Fruit fly (Drosophila melanogaster) Kc167 (cell line): ENCODE measurements around the gene ghi.

Experiments
- Sin3A ChIP-seq: fragments of >200 bp; optimal IDR thresholded peaks from 2 replicates; lab custom pipeline; 2018; ENCODE audit warnings: missing external identifiers
- h ChIP-seq: fragments of >200 bp; optimal IDR thresholded peaks from 3 replicates; lab custom pipeline; 2018; ENCODE audit warnings: missing external identifiers
- psq ChIP-seq: fragments of >200 bp; optimal IDR thresholded peaks from 2 replicates; lab custom pipeline; 2017; ENCODE audit warnings: missing external identifiers
- ttk ChIP-seq: sonication (Bioruptor generic); optimal IDR thresholded peaks from 2 replicates; lab custom pipeline; 2017; ENCODE audit warnings: missing external identifiers

DNA sequence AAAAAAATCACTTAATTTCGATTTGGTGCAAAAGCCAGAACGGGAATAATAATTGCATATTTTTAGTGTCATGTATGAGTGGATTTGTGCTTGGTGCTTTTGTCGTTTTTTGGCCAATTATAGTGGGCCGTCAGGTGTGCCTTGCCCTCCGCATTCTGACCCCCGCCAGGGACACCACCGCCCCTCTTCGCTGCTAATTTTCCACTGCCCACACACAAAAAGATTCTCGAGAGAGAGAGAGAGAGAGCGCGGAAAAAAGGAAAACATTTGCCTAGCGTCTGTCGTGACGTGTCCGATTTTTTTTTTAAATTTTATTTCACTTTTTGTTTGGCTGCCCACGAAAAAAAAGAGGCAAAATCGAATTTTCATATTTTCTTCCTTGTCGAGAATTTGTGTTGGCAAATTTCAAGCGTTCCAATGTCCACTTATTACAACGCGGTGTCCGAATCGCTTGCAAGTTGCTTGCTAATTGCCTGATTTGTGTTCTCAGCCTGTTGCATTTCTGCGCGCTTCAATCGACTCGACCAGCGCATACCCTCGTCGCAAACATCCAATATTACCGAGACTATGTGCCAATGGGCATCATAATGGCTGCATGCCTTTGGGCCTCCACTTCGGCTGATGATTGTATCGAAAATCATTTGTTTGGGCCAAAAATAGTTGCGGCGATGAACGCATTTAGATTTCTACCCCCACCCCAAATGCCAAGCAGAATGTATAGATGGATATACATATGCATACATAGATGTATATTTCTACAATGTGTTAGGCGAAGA lies 19.6 kb upstream of the ghi start:
- no peak for TF ChIP-seq ttk (lab: Kevin White, UChicago)
- TF ChIP-seq h (lab: Kevin White, UChicago): no peak
- no peak for TF ChIP-seq Sin3A
- no peak for TF ChIP-seq psq (lab: Kevin White, UChicago)
